Worm (Caenorhabditis elegans) whole organism, mixed stage, embryonic: ENCODE data around the gene T16G12.9.

Experiments
- M03D4.4 ChIP-seq: sonication (generic microtip); optimal IDR thresholded peaks from 2 replicates; lab custom pipeline; 2017; ENCODE audit warnings: mild to moderate bottlenecking, missing genetic modification characterization, missing compliant biosample characterization
- ces-1 ChIP-seq: fragments of 150-350 bp; optimal IDR thresholded peaks from 2 replicates; lab custom pipeline; 2014; ENCODE audit warnings: missing biosample characterization, missing genetic modification reagents, missing genetic modification characterization
- elt-1 ChIP-seq: sonication (generic microtip); optimal IDR thresholded peaks from 2 replicates; lab custom pipeline; 2017; ENCODE audit warnings: missing genetic modification characterization, mild to moderate bottlenecking, missing compliant biosample characterization, antibody characterized with exemption, moderate library complexity, borderline replicate concordance; ENCODE audit not compliant: insufficient read depth
- lsy-2 ChIP-seq: fragments of 150-350 bp; optimal IDR thresholded peaks from 2 replicates; lab custom pipeline; 2014; ENCODE audit warnings: missing biosample characterization, missing genetic modification characterization
- mab-5 ChIP-seq: fragments of 150-350 bp; optimal IDR thresholded peaks from 2 replicates; lab custom pipeline; 2014; ENCODE audit warnings: missing biosample characterization, missing genetic modification characterization
- mls-2 ChIP-seq: sonication (generic microtip); optimal IDR thresholded peaks from 2 replicates; lab custom pipeline; 2016; ENCODE audit warnings: mild to moderate bottlenecking, missing genetic modification characterization, moderate library complexity, missing compliant biosample characterization
- nhr-12 ChIP-seq: fragments of 150-350 bp; optimal IDR thresholded peaks from 2 replicates; lab custom pipeline; 2014; ENCODE audit warnings: missing biosample characterization, missing genetic modification characterization
- nhr-28 ChIP-seq: fragments of 150-350 bp; optimal IDR thresholded peaks from 2 replicates; lab custom pipeline; 2014; ENCODE audit warnings: missing biosample characterization, missing genetic modification characterization
- nhr-76 ChIP-seq: sonication (generic microtip); optimal IDR thresholded peaks from 2 replicates; lab custom pipeline; 2017; ENCODE audit warnings: missing biosample characterization, missing genetic modification characterization
- snpc-4 ChIP-seq: fragments of 150-350 bp; optimal IDR thresholded peaks from 2 replicates; lab custom pipeline; 2014; ENCODE audit warnings: missing biosample characterization, missing genetic modification characterization
- sptf-1 ChIP-seq: sonication (generic microtip); optimal IDR thresholded peaks from 2 replicates; lab custom pipeline; 2017; ENCODE audit warnings: mild to moderate bottlenecking, missing genetic modification characterization, moderate library complexity, missing compliant biosample characterization
- unc-120 ChIP-seq: sonication (generic microtip); optimal IDR thresholded peaks from 2 replicates; lab custom pipeline; 2017; ENCODE audit warnings: missing genetic modification characterization, missing compliant biosample characterization; ENCODE audit not compliant: poor library complexity, severe bottlenecking
- unc-39 ChIP-seq: fragments of 150-350 bp; optimal IDR thresholded peaks from 2 replicates; lab custom pipeline; 2014; ENCODE audit warnings: missing biosample characterization, missing genetic modification characterization
- zip-8 ChIP-seq: fragments of 150-350 bp; optimal IDR thresholded peaks from 2 replicates; lab custom pipeline; 2014; ENCODE audit warnings: missing biosample characterization, missing genetic modification characterization

DNA sequence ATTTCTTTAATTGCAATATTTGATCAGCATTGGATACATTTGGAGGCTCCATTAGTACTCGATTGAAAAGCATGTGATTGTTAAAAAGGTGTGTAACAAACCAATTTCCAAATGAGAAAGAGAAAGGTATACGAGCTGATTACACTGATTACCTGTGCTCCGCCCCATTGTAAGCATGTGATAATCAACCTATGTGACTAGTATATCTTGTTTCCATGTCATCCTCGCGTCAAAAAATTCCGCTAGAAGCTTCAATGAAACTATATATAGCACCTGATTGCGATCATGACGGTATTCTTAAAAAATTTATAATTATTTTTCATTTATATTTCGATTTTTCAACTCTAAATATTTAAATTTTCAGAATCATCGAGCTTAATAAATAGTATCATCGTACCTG, 47.5 kb downstream of the T16G12.9 start, which contains the start of gene M04D8.4:
- TF ChIP-seq nhr-12 (tag; lab: Kevin White, UChicago) = no peak
- no peak for TF ChIP-seq unc-120 (tag; lab: Kevin White, UChicago)
- no peak for TF ChIP-seq unc-39
- no peak for TF ChIP-seq elt-1 (tag; lab: Kevin White, UChicago)
- TF ChIP-seq lsy-2 (tag; lab: Kevin White, UChicago) = no peak
- TF ChIP-seq nhr-76 (tag; lab: Kevin White, UChicago) = no peak
- no peak for TF ChIP-seq M03D4.4 (tag; lab: Kevin White, UChicago)
- no peak for TF ChIP-seq sptf-1 (tag; lab: Kevin White, UChicago)
- TF ChIP-seq ces-1 = no peak
- TF ChIP-seq nhr-28 (tag; lab: Kevin White, UChicago) = no peak
- no peak for TF ChIP-seq mls-2 (tag; lab: Kevin White, UChicago)
- TF ChIP-seq snpc-4 (tag; lab: Kevin White, UChicago) = no peak
- TF ChIP-seq mab-5 (tag; lab: Kevin White, UChicago) = no peak
- no peak for TF ChIP-seq zip-8 (tag; lab: Kevin White, UChicago)
